Worm (Caenorhabditis elegans): ENCODE results near the gene mboa-2.
"Not testable (repeated sequence)": the region's sequence is repeated elsewhere in the genome, so short reads cannot be mapped to it uniquely, and the experiment has no call there.

mboa-2 gene

ce11 chrV:11123817-11124337, 1.6 kb upstream of the mboa-2 start, which contains the start of the genes atp-5 and lmtr-3:
Gene atp-5, minus strand, starts transcription at chrV:11123867.
Gene lmtr-3, plus strand, starts transcription at chrV:11124186.
- TF ChIP-seq B0310.2 (tag; optimal IDR thresholded peaks at IDR 0.05) (no peak), scrt-1 (GFP tag; IDR thresholded peaks at IDR 0.05) (no peak), ets-7 (tag; optimal IDR thresholded peaks at IDR 0.05) (no peak), flt-1 (GFP tag; IDR thresholded peaks at IDR 0.05) (no peak), hmg-4 (GFP tag; optimal IDR thresholded peaks at IDR 0.05) (peak; percentile 38), tbx-37 (GFP tag; conservative IDR thresholded peaks at IDR 0.05) (peak; percentile 76; the same call in 1 of the 2 replicates), ama-1 (optimal IDR thresholded peaks at IDR 0.05) (no peak), tbx-11 (GFP tag; IDR thresholded peaks at IDR 0.05) (0 out of 2 replicates have a peak, but pooled peaks have one; percentile 36), F13C5.2 (tag; optimal IDR thresholded peaks at IDR 0.05) (peak; percentile 36)

- TF ChIP-seq ceh-13 (GFP tag; optimal IDR thresholded peaks at IDR 0.05) = no peak
- TF ChIP-seq tra-4 (tag; optimal IDR thresholded peaks at IDR 0.05) = no peak
- no peak for TF ChIP-seq scrt-1 (GFP tag; IDR thresholded peaks at IDR 0.05)
- TF ChIP-seq tbx-11 (GFP tag; IDR thresholded peaks at IDR 0.05) = no peak
- no peak for TF ChIP-seq ama-1 (optimal IDR thresholded peaks at IDR 0.05)
- TF ChIP-seq ets-7 (tag; optimal IDR thresholded peaks at IDR 0.05) = no peak
- TF ChIP-seq tbx-37 (GFP tag; conservative IDR thresholded peaks at IDR 0.05) = no peak
Observed at ce11 chrV:11121247-11121646, 1.0 kb downstream of the mboa-2 start.

- TF ChIP-seq flt-1 (GFP tag; IDR thresholded peaks at IDR 0.05) = no peak
- TF ChIP-seq tra-4 (tag; optimal IDR thresholded peaks at IDR 0.05) = no peak
- no peak for TF ChIP-seq pes-1 (GFP tag; IDR thresholded peaks at IDR 0.05)
- TF ChIP-seq tbx-37 (GFP tag; conservative IDR thresholded peaks at IDR 0.05) = no peak
- no peak for TF ChIP-seq F13C5.2 (tag; optimal IDR thresholded peaks at IDR 0.05)
- no peak for TF ChIP-seq hnd-1 (tag; optimal IDR thresholded peaks at IDR 0.05)
- TF ChIP-seq tbx-11 (GFP tag; IDR thresholded peaks at IDR 0.05) = no peak
- TF ChIP-seq scrt-1 (GFP tag; IDR thresholded peaks at IDR 0.05) = no peak
- TF ChIP-seq ceh-36 (tag; optimal IDR thresholded peaks at IDR 0.05) = no peak
- no peak for TF ChIP-seq ceh-13 (GFP tag; optimal IDR thresholded peaks at IDR 0.05)
- TF ChIP-seq B0310.2 (tag; optimal IDR thresholded peaks at IDR 0.05) = no peak
- no peak for TF ChIP-seq ama-1 (optimal IDR thresholded peaks at IDR 0.05)
- no peak for TF ChIP-seq ets-7 (tag; optimal IDR thresholded peaks at IDR 0.05)
- TF ChIP-seq aly-1 (tag; optimal IDR thresholded peaks at IDR 0.05) = no peak
- no peak for TF ChIP-seq hmg-4 (GFP tag; optimal IDR thresholded peaks at IDR 0.05)
- no peak for TF ChIP-seq sea-1 (GFP tag; conservative IDR thresholded peaks at IDR 0.05)
- no peak for TF ChIP-seq hmbx-1 (tag; optimal IDR thresholded peaks at IDR 0.05)
Observed at ce11 chrV:11119294-11119755, 3.0 kb downstream of the mboa-2 start, which contains the start of gene scb-1. Gene scb-1, minus strand, starts transcription at chrV:11119705.

ce11 chrV:11118179-11118725, 4.0 kb downstream of the mboa-2 start:
- no peak for TF ChIP-seq hmg-4 (GFP tag; optimal IDR thresholded peaks at IDR 0.05)
- TF ChIP-seq sea-1 (GFP tag; conservative IDR thresholded peaks at IDR 0.05) = no peak
- TF ChIP-seq tbx-37 (GFP tag; conservative IDR thresholded peaks at IDR 0.05) = no peak
- TF ChIP-seq pes-1 (GFP tag; IDR thresholded peaks at IDR 0.05) = no peak
- no peak for TF ChIP-seq ceh-13 (GFP tag; optimal IDR thresholded peaks at IDR 0.05)
- no peak for TF ChIP-seq hnd-1 (tag; optimal IDR thresholded peaks at IDR 0.05)
- no peak for TF ChIP-seq F13C5.2 (tag; optimal IDR thresholded peaks at IDR 0.05)
- TF ChIP-seq aly-1 (tag; optimal IDR thresholded peaks at IDR 0.05) = no peak
- TF ChIP-seq flt-1 (GFP tag; IDR thresholded peaks at IDR 0.05) = no peak
- TF ChIP-seq scrt-1 (GFP tag; IDR thresholded peaks at IDR 0.05) = no peak
- no peak for TF ChIP-seq hmbx-1 (tag; optimal IDR thresholded peaks at IDR 0.05)
- TF ChIP-seq B0310.2 (tag; optimal IDR thresholded peaks at IDR 0.05) = no peak
- no peak for TF ChIP-seq tbx-11 (GFP tag; IDR thresholded peaks at IDR 0.05)
- TF ChIP-seq ama-1 (optimal IDR thresholded peaks at IDR 0.05) = no peak
- TF ChIP-seq ceh-36 (tag; optimal IDR thresholded peaks at IDR 0.05) = no peak
- TF ChIP-seq ets-7 (tag; optimal IDR thresholded peaks at IDR 0.05) = no peak
- TF ChIP-seq tra-4 (tag; optimal IDR thresholded peaks at IDR 0.05) = no peak

ce11 chrV:11113607-11114006, 8.7 kb downstream of the mboa-2 start, which contains the start of gene math-33:
Gene math-33, plus strand, starts transcription at chrV:11113907.
- TF ChIP-seq F13C5.2 (tag; optimal IDR thresholded peaks at IDR 0.05) (no peak), ets-7 (tag; optimal IDR thresholded peaks at IDR 0.05) (no peak)

ce11 chrV:11113041-11113574, 9.2 kb downstream of the mboa-2 start, which contains the start of gene erfa-3:
Gene erfa-3, minus strand, starts transcription at chrV:11113091.
- TF ChIP-seq pes-1 (GFP tag; IDR thresholded peaks at IDR 0.05) = no peak
- TF ChIP-seq sea-1 (GFP tag; conservative IDR thresholded peaks at IDR 0.05) = peak; percentile 70; the same call in 1 of the 2 replicates
- peak; percentile 49; the same call in 1 of the 2 replicates for TF ChIP-seq flt-1 (GFP tag; IDR thresholded peaks at IDR 0.05)
- TF ChIP-seq hmg-4 (GFP tag; optimal IDR thresholded peaks at IDR 0.05) = peak; percentile 56
- TF ChIP-seq hnd-1 (tag; optimal IDR thresholded peaks at IDR 0.05) = peak; percentile 55
- peak; percentile 91 for TF ChIP-seq F13C5.2 (tag; optimal IDR thresholded peaks at IDR 0.05)
- TF ChIP-seq scrt-1 (GFP tag; IDR thresholded peaks at IDR 0.05) = peak; percentile 51; the same call in 1 of the 2 replicates
- peak; percentile 48 for TF ChIP-seq hmbx-1 (tag; optimal IDR thresholded peaks at IDR 0.05)
- TF ChIP-seq B0310.2 (tag; optimal IDR thresholded peaks at IDR 0.05) = no peak
- peak; percentile 51 for TF ChIP-seq ceh-36 (tag; optimal IDR thresholded peaks at IDR 0.05)
- peak; percentile 61; the same call in 1 of the 2 replicates for TF ChIP-seq tbx-37 (GFP tag; conservative IDR thresholded peaks at IDR 0.05)
- peak; percentile 53 for TF ChIP-seq ets-7 (tag; optimal IDR thresholded peaks at IDR 0.05)
- peak; percentile 62 for TF ChIP-seq tra-4 (tag; optimal IDR thresholded peaks at IDR 0.05)
- TF ChIP-seq aly-1 (tag; optimal IDR thresholded peaks at IDR 0.05) = peak; percentile 76
- peak; percentile 74; the same call in 1 of the 2 replicates for TF ChIP-seq tbx-11 (GFP tag; IDR thresholded peaks at IDR 0.05)
- peak; percentile 60 for TF ChIP-seq ceh-13 (GFP tag; optimal IDR thresholded peaks at IDR 0.05)
- no peak for TF ChIP-seq ama-1 (optimal IDR thresholded peaks at IDR 0.05)

- not testable (repeated sequence) for TF ChIP-seq tbx-11 (GFP tag; IDR thresholded peaks at IDR 0.05); tbx-37 (GFP tag; conservative IDR thresholded peaks at IDR 0.05); F13C5.2 (tag; optimal IDR thresholded peaks at IDR 0.05)
Observed at ce11 chrV:11109647-11110046, 12.6 kb downstream of the mboa-2 start, which contains the start of gene Y42A5A.5. Gene Y42A5A.5, minus strand, starts transcription at chrV:11109747.
